Worm (Caenorhabditis elegans) whole organism, early embryonic: Measurements from ENCODE around the gene K07H8.9.

ENCODE experiments used
- F13C5.2 ChIP-seq: sonication (generic microtip); optimal IDR thresholded peaks from 2 replicates; lab custom pipeline; 2017; ENCODE audit warnings: mild to moderate bottlenecking, missing genetic modification characterization, inconsistent platforms, missing compliant biosample characterization
- aly-1 ChIP-seq: sonication (generic microtip); optimal IDR thresholded peaks from 2 replicates; lab custom pipeline; 2016; ENCODE audit warnings: missing genetic modification characterization, missing compliant biosample characterization
- ama-1 ChIP-seq: fragments of 150-350 bp; optimal IDR thresholded peaks from 2 replicates; lab custom pipeline; 2014
- ceh-36 ChIP-seq: sonication (generic microtip); optimal IDR thresholded peaks from 2 replicates; lab custom pipeline; 2016; ENCODE audit warnings: missing genetic modification characterization, inconsistent platforms, missing compliant biosample characterization
- ets-7 ChIP-seq: sonication (generic microtip); optimal IDR thresholded peaks from 2 replicates; lab custom pipeline; 2016; ENCODE audit warnings: missing genotype, missing genetic modification characterization, missing compliant biosample characterization
- flt-1 ChIP-seq: fragments of 200-800 bp; sonication (Bioruptor generic); IDR thresholded peaks from 2 replicates; pipeline ENCODE4 v1.3.6; 2022; ENCODE audit warnings: missing genetic modification characterization, missing compliant biosample characterization
- hmg-4 ChIP-seq: fragments of 200-800 bp; sonication (Bioruptor generic); optimal IDR thresholded peaks from 2 replicates; lab custom pipeline; 2018; ENCODE audit warnings: mild to moderate bottlenecking, missing genetic modification characterization, missing compliant biosample characterization
- tra-4 ChIP-seq: sonication (generic microtip); optimal IDR thresholded peaks from 2 replicates; lab custom pipeline; 2017; ENCODE audit warnings: missing genetic modification characterization, missing compliant biosample characterization

DNA sequence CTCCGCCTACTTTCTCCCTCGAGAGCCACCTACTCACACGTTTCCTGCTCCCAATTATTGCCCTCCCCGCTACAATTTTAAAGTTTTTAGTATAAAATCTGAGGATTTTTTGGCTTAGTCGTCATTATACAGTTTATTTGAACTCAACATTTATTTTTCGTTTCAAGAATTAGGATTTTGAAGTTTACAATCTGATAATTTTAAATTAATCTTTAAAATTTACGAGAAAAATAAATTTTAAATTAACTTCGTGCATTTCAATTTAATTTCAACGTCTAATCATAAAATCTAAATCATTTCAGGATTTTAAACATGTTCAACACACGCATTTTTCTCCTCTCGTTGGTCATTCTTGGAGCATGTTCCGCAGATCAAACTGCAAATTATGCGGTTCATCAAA is 42.6 kb upstream of the K07H8.9 start, which contains the start of gene F35H10.2:
- TF ChIP-seq hmg-4 (no peak), ama-1 (lab: Kevin White, UChicago) (no peak), F13C5.2 (tag; lab: Kevin White, UChicago) (no peak), ets-7 (no peak), tra-4 (tag; lab: Kevin White, UChicago) (no peak), ceh-36 (tag; lab: Kevin White, UChicago) (no peak), flt-1 (GFP tag; lab: Robert Waterston, UW) (no peak), aly-1 (no peak)
